Worm (Caenorhabditis elegans): ENCODE measurements around the gene gsp-2.

The gsp-2 gene

ce11 chrIII:7338693-7339092 is 2.3 kb downstream of the gsp-2 start, which contains the start of gene kap-1 (continued):
- TF ChIP-seq ZK337.2 (GFP tag; IDR thresholded peaks at IDR 0.05) (0 out of 2 replicates have a peak, but pooled peaks have one; percentile 37), skn-1 (tag; optimal IDR thresholded peaks at IDR 0.05) (no peak), nhr-42 (GFP tag; IDR thresholded peaks at IDR 0.05) (no peak), spr-1 (tag; optimal IDR thresholded peaks at IDR 0.05) (no peak), Y5F2A.4 (GFP tag; optimal IDR thresholded peaks at IDR 0.05) (no peak), nhr-76 (tag; optimal IDR thresholded peaks at IDR 0.05) (no peak), tra-1 (GFP tag; IDR thresholded peaks at IDR 0.05) (0 out of 2 replicates have a peak, but pooled peaks have one; percentile 5), Y105C5A.15 (GFP tag; IDR thresholded peaks at IDR 0.05) (no peak), nhr-28 (tag; optimal IDR thresholded peaks at IDR 0.05) (no peak), tag-97 (GFP tag; IDR thresholded peaks at IDR 0.05) (no peak), dpl-1 (GFP tag; optimal IDR thresholded peaks at IDR 0.05) (no peak), unc-62 (GFP tag; optimal IDR thresholded peaks at IDR 0.05 in 1 of 2) (no peak), unc-62 (tag; optimal IDR thresholded peaks at IDR 0.05) (no peak), spr-3 (GFP tag; optimal IDR thresholded peaks at IDR 0.05) (peak; percentile 29), ama-1 (optimal IDR thresholded peaks at IDR 0.05) (peak; percentile 75), lin-1 (GFP tag; IDR thresholded peaks at IDR 0.05) (no peak), rbr-2 (tag; optimal IDR thresholded peaks at IDR 0.05) (no peak), ceh-44 (GFP tag; IDR thresholded peaks at IDR 0.05) (no peak), mdl-1 (tag; optimal IDR thresholded peaks at IDR 0.05) (no peak)

ce11 chrIII:7339138-7339537 is 2.8 kb downstream of the gsp-2 start:
- no peak for TF ChIP-seq nhr-11 (tag; optimal IDR thresholded peaks at IDR 0.05)
- no peak for TF ChIP-seq cey-2 (tag; optimal IDR thresholded peaks at IDR 0.05; ENCODE audit: borderline replicate concordance, insufficient read depth)
- no peak for TF ChIP-seq dve-1 (tag; optimal IDR thresholded peaks at IDR 0.05; ENCODE audit: insufficient read depth)
- TF ChIP-seq ceh-44 (GFP tag; IDR thresholded peaks at IDR 0.05): no peak
- no peak for TF ChIP-seq egl-43 (GFP tag; IDR thresholded peaks at IDR 0.05)
- no peak for TF ChIP-seq rbr-2 (tag; optimal IDR thresholded peaks at IDR 0.05)

- TF ChIP-seq daf-16 (GFP tag; optimal IDR thresholded peaks at IDR 0.05) (no peak), daf-16 (tag; optimal IDR thresholded peaks at IDR 0.05) (no peak), nhr-28 (tag; optimal IDR thresholded peaks at IDR 0.05) (no peak), unc-39 (tag; optimal IDR thresholded peaks at IDR 0.05) (no peak), nhr-111 (GFP tag; optimal IDR thresholded peaks at IDR 0.05) (no peak), dmd-8 (GFP tag; IDR thresholded peaks at IDR 0.05) (no peak), dmd-9 (GFP tag; IDR thresholded peaks at IDR 0.05) (no peak), madf-9 (GFP tag; conservative IDR thresholded peaks at IDR 0.05) (no peak), nhr-48 (tag; optimal IDR thresholded peaks at IDR 0.05) (no peak), ceh-20 (GFP tag; IDR thresholded peaks at IDR 0.05) (no peak), lsy-2 (tag; optimal IDR thresholded peaks at IDR 0.05) (no peak), aha-1 (tag) (no peak), egl-43 (GFP tag; IDR thresholded peaks at IDR 0.05) (no peak), duxl-1 (tag; optimal IDR thresholded peaks at IDR 0.05; ENCODE audit: poor library complexity) (no peak), nhr-41 (GFP tag; IDR thresholded peaks at IDR 0.05) (no peak), F37D6.2 (tag; optimal IDR thresholded peaks at IDR 0.05) (no peak), jun-1 (tag; optimal IDR thresholded peaks at IDR 0.05) (no peak), lin-29 (GFP tag; IDR thresholded peaks at IDR 0.05) (no peak), nhr-42 (GFP tag; IDR thresholded peaks at IDR 0.05) (no peak), ama-1 (optimal IDR thresholded peaks at IDR 0.05) (no peak)
Measured at ce11 chrIII:7343389-7343788, 7.0 kb downstream of the gsp-2 start, which contains the start of gene F08F8.6. F08F8.6 (plus strand) TSS chrIII:7343689.

Measured in whole organism, L4 larva.